Fruit fly (Drosophila melanogaster) whole organism, embryonic: ENCODE results near the gene CG14253.

ENCODE experiments used
- Atf-2 ChIP-seq: fragments of 200-800 bp; sonication (Bioruptor generic); optimal IDR thresholded peaks from 2 replicates; lab custom pipeline; 2016; ENCODE audit warnings: missing biosample characterization, missing genetic modification characterization
- Bgb ChIP-seq: fragments of 200-800 bp; sonication (Bioruptor generic); IDR thresholded peaks from 2 replicates; pipeline ENCODE4 v1.3.6; 2022; ENCODE audit warnings: missing biosample characterization, missing genetic modification characterization; ENCODE audit not compliant: partially characterized antibody
- BtbVII ChIP-seq: fragments of 200-800 bp; sonication (Bioruptor generic); optimal IDR thresholded peaks from 3 replicates; lab custom pipeline; 2017; ENCODE audit warnings: missing biosample characterization, mild to moderate bottlenecking, missing genetic modification characterization
- C15 ChIP-seq: fragments of 200-800 bp; sonication (Bioruptor generic); IDR thresholded peaks from 3 replicates; pipeline ENCODE4 v1.3.6; 2022; ENCODE audit warnings: missing biosample characterization, missing genetic modification characterization
- CG10209 ChIP-seq: fragments of 200-800 bp; sonication (Bioruptor generic); optimal IDR thresholded peaks from 3 replicates; lab custom pipeline; 2017; ENCODE audit warnings: missing biosample characterization, mild to moderate bottlenecking, missing genetic modification characterization, missing genetic modification reagents
- CG10321 ChIP-seq: fragments of 200-800 bp; sonication (Bioruptor generic); IDR thresholded peaks from 2 replicates; pipeline ENCODE4 v1.3.6; 2022; ENCODE audit warnings: missing biosample characterization, missing genetic modification characterization
- CG10979 ChIP-seq: fragments of 200-800 bp; sonication (Bioruptor generic); optimal IDR thresholded peaks from 2 replicates; lab custom pipeline; 2018; ENCODE audit warnings: missing biosample characterization, mild to moderate bottlenecking, missing genetic modification characterization, moderate library complexity
- CG11093 ChIP-seq: fragments of 200-800 bp; sonication (Bioruptor generic); IDR thresholded peaks from 3 replicates; pipeline ENCODE4 v1.3.6; 2022; ENCODE audit warnings: missing biosample characterization, missing genetic modification characterization
- CG11723 ChIP-seq: fragments of 200-800 bp; sonication (Bioruptor generic); optimal IDR thresholded peaks from 2 replicates; lab custom pipeline; 2017; ENCODE audit warnings: missing biosample characterization, mild to moderate bottlenecking, missing genetic modification characterization
- CG12219 ChIP-seq: fragments of 200-800 bp; sonication (Bioruptor generic); optimal IDR thresholded peaks from 3 replicates; lab custom pipeline; 2018; ENCODE audit warnings: missing biosample characterization, mild to moderate bottlenecking, missing genetic modification characterization
- CG13624 ChIP-seq: fragments of 200-800 bp; sonication (Bioruptor generic); optimal IDR thresholded peaks from 2 replicates; lab custom pipeline; 2016; ENCODE audit warnings: missing biosample characterization, missing genetic modification characterization
- CG14441 ChIP-seq: fragments of 200-800 bp; sonication (Bioruptor generic); IDR thresholded peaks from 2 replicates; pipeline ENCODE4 v1.3.6; 2022; ENCODE audit warnings: missing biosample characterization, missing genetic modification characterization
- CG18599 ChIP-seq: fragments of 200-800 bp; sonication (Bioruptor generic); optimal IDR thresholded peaks from 3 replicates; lab custom pipeline; 2017; ENCODE audit warnings: missing biosample characterization, missing genetic modification characterization, mild to moderate bottlenecking, moderate library complexity, missing genetic modification reagents
- CG2678 ChIP-seq: fragments of 200-800 bp; sonication (Bioruptor generic); optimal IDR thresholded peaks from 3 replicates; lab custom pipeline; 2019; ENCODE audit warnings: missing biosample characterization, mild to moderate bottlenecking, missing genetic modification characterization, moderate library complexity
- CG2712 ChIP-seq: fragments of 200-800 bp; optimal IDR thresholded peaks from 3 replicates; lab custom pipeline; 2019; ENCODE audit warnings: missing biosample characterization, mild to moderate bottlenecking, missing genetic modification characterization, moderate library complexity
- CG31224 ChIP-seq: fragments of 200-800 bp; sonication (Bioruptor generic); IDR thresholded peaks from 2 replicates; pipeline ENCODE4 v1.3.6; 2022; ENCODE audit warnings: missing biosample characterization, missing genetic modification characterization
- CG3726 ChIP-seq: fragments of 200-800 bp; sonication (Bioruptor generic); IDR thresholded peaks from 3 replicates; pipeline ENCODE4, ENCODE4 v1.3.6; 2022; ENCODE audit warnings: missing biosample characterization, missing genetic modification characterization
- CG42726 ChIP-seq: fragments of 200-800 bp; sonication (Bioruptor generic); IDR thresholded peaks from 2 replicates; pipeline ENCODE4 v1.3.6; 2022; ENCODE audit warnings: missing biosample characterization, missing genetic modification characterization; ENCODE audit not compliant: partially characterized antibody
- CG4617 ChIP-seq: fragments of 200-800 bp; sonication (Bioruptor generic); optimal IDR thresholded peaks from 3 replicates; lab custom pipeline; 2016; ENCODE audit warnings: missing biosample characterization, missing genetic modification characterization, borderline replicate concordance
- CG5245 ChIP-seq: fragments of 200-800 bp; sonication (Bioruptor generic); optimal IDR thresholded peaks from 3 replicates; lab custom pipeline; 2016; ENCODE audit warnings: missing biosample characterization, missing genetic modification characterization
- CG6813 ChIP-seq: fragments of 200-800 bp; sonication (Bioruptor generic); optimal IDR thresholded peaks from 2 replicates; lab custom pipeline; 2017; ENCODE audit warnings: missing biosample characterization, missing genetic modification characterization, mild to moderate bottlenecking, moderate library complexity, missing genetic modification reagents
- CG8478 ChIP-seq: fragments of >200 bp; optimal IDR thresholded peaks from 2 replicates; lab custom pipeline; 2018
- CG9215 ChIP-seq: fragments of 200-800 bp; sonication (Bioruptor generic); IDR thresholded peaks from 2 replicates; pipeline ENCODE4 v1.3.6; 2022; ENCODE audit warnings: missing biosample characterization, missing genetic modification characterization
- D ChIP-seq, 2 experiments: fragments of 200-800 bp in 1 of 2; fragments of >200 bp in 1 of 2; sonication (Bioruptor generic) in 1 of 2; optimal IDR thresholded peaks; 2 replicates in 1 of 2; 3 replicates in 1 of 2; lab custom pipeline; 2017; ENCODE audit warnings: mild to moderate bottlenecking in 1 of 2, missing biosample characterization in 1 of 2, missing genetic modification characterization in 1 of 2, missing genetic modification reagents in 1 of 2
- E2f1 ChIP-seq: fragments of 200-800 bp; sonication (Bioruptor generic); IDR thresholded peaks from 2 replicates; pipeline ENCODE4 v1.3.6; 2022; ENCODE audit warnings: missing biosample characterization, missing genetic modification characterization
- HLHmδ ChIP-seq: fragments of 200-800 bp; sonication (Bioruptor generic); optimal IDR thresholded peaks from 2 replicates; lab custom pipeline; 2018; ENCODE audit warnings: missing biosample characterization, mild to moderate bottlenecking, missing genetic modification characterization, moderate library complexity
- Hand ChIP-seq: fragments of 200-800 bp; sonication (Bioruptor generic); optimal IDR thresholded peaks from 2 replicates; lab custom pipeline; 2017; ENCODE audit warnings: mild to moderate bottlenecking, missing biosample characterization, missing genetic modification reagents, missing genetic modification characterization
- Meics ChIP-seq: fragments of 200-800 bp; sonication (Bioruptor generic); optimal IDR thresholded peaks from 2 replicates; lab custom pipeline; 2017; ENCODE audit warnings: missing biosample characterization, mild to moderate bottlenecking, missing genetic modification characterization
- Oaz ChIP-seq: fragments of 200-800 bp; sonication (Bioruptor generic); IDR thresholded peaks from 2 replicates; pipeline ENCODE4 v1.3.6; 2022; ENCODE audit warnings: missing biosample characterization, missing genetic modification characterization
- Optix ChIP-seq: fragments of 200-800 bp; sonication (Bioruptor generic); IDR thresholded peaks from 3 replicates; pipeline ENCODE4 v1.3.6; 2022; ENCODE audit warnings: missing biosample characterization, missing genetic modification characterization
- Sox100B ChIP-seq: fragments of 200-800 bp; sonication (Bioruptor generic); optimal IDR thresholded peaks from 3 replicates; lab custom pipeline; 2018; ENCODE audit warnings: missing biosample characterization, mild to moderate bottlenecking, missing genetic modification characterization
- Sry-δ ChIP-seq: fragments of 200-800 bp; sonication (Bioruptor generic); optimal IDR thresholded peaks from 2 replicates; lab custom pipeline; 2016; ENCODE audit warnings: missing biosample characterization, missing genetic modification characterization
- Trl ChIP-seq, 3 experiments: fragments of >200 bp in 2 of 3; fragments of 200-800 bp in 1 of 3; sonication (Bioruptor generic) in 1 of 3; optimal IDR thresholded peaks; 2 replicates in 1 of 3; 3 replicates in 2 of 3; lab custom pipeline; 2016 to 2017; ENCODE audit warnings: missing biosample characterization in 1 of 3, missing genetic modification characterization in 1 of 3
- ash1 ChIP-seq: fragments of 200-800 bp; sonication (Bioruptor generic); optimal IDR thresholded peaks from 2 replicates; lab custom pipeline; 2018; ENCODE audit warnings: missing biosample characterization, mild to moderate bottlenecking, missing genetic modification characterization
- br ChIP-seq: fragments of >200 bp; optimal IDR thresholded peaks from 2 replicates; lab custom pipeline; 2017
- cato ChIP-seq: fragments of 200-800 bp; sonication (Bioruptor generic); optimal IDR thresholded peaks from 2 replicates; lab custom pipeline; 2016; ENCODE audit warnings: missing biosample characterization, missing genetic modification characterization, borderline replicate concordance
- da ChIP-seq: fragments of 200-800 bp; sonication (Bioruptor generic); optimal IDR thresholded peaks from 2 replicates; lab custom pipeline; 2016; ENCODE audit warnings: missing biosample characterization, missing genetic modification characterization
- dm ChIP-seq: fragments of 200-800 bp; sonication (Bioruptor generic); optimal IDR thresholded peaks from 3 replicates; lab custom pipeline; 2016; ENCODE audit warnings: missing biosample characterization, missing genetic modification characterization
- exex ChIP-seq: fragments of 200-800 bp; sonication (Bioruptor generic); optimal IDR thresholded peaks from 4 replicates; lab custom pipeline; 2018; ENCODE audit warnings: missing biosample characterization, mild to moderate bottlenecking, missing genetic modification characterization, moderate library complexity
- lab ChIP-seq: fragments of 200-800 bp; sonication (Bioruptor generic); optimal IDR thresholded peaks from 3 replicates; lab custom pipeline; 2017; ENCODE audit warnings: missing biosample characterization, missing genetic modification characterization, mild to moderate bottlenecking, moderate library complexity, missing genetic modification reagents
- otp ChIP-seq: fragments of 200-800 bp; sonication (Bioruptor generic); IDR thresholded peaks from 3 replicates; pipeline ENCODE4, ENCODE4 v1.3.6; 2022; ENCODE audit warnings: missing biosample characterization, missing genetic modification characterization
- peb ChIP-seq: fragments of 200-800 bp; sonication (Bioruptor generic); IDR thresholded peaks from 2 replicates; pipeline ENCODE4 v1.3.6; 2022; ENCODE audit warnings: missing biosample characterization, missing genetic modification characterization
- pnt ChIP-seq: fragments of 200-800 bp; sonication (Bioruptor generic); optimal IDR thresholded peaks from 3 replicates; lab custom pipeline; 2016; ENCODE audit warnings: missing biosample characterization, missing genetic modification characterization
- row ChIP-seq: fragments of 200-800 bp; sonication (Bioruptor generic); IDR thresholded peaks from 3 replicates; pipeline ENCODE4 v1.3.6; 2022; ENCODE audit warnings: missing biosample characterization, missing genetic modification characterization
- stwl ChIP-seq: fragments of 200-800 bp; sonication (Bioruptor generic); optimal IDR thresholded peaks from 3 replicates; lab custom pipeline; 2018; ENCODE audit warnings: missing biosample characterization, mild to moderate bottlenecking, missing genetic modification characterization, moderate library complexity
- twi ChIP-seq: fragments of 200-800 bp; optimal IDR thresholded peaks from 2 replicates; lab custom pipeline; 2019; ENCODE audit warnings: missing biosample characterization, mild to moderate bottlenecking, missing genetic modification characterization, moderate library complexity
- usp ChIP-seq: fragments of >200 bp; optimal IDR thresholded peaks from 2 replicates; lab custom pipeline; 2017; ENCODE audit warnings: missing biosample characterization, missing genetic modification characterization
- wdn ChIP-seq: fragments of 200-800 bp; sonication (Bioruptor generic); IDR thresholded peaks from 2 replicates; pipeline ENCODE4 v1.3.6; 2022; ENCODE audit warnings: missing biosample characterization, missing genetic modification characterization

The CG14253 gene

DNA sequence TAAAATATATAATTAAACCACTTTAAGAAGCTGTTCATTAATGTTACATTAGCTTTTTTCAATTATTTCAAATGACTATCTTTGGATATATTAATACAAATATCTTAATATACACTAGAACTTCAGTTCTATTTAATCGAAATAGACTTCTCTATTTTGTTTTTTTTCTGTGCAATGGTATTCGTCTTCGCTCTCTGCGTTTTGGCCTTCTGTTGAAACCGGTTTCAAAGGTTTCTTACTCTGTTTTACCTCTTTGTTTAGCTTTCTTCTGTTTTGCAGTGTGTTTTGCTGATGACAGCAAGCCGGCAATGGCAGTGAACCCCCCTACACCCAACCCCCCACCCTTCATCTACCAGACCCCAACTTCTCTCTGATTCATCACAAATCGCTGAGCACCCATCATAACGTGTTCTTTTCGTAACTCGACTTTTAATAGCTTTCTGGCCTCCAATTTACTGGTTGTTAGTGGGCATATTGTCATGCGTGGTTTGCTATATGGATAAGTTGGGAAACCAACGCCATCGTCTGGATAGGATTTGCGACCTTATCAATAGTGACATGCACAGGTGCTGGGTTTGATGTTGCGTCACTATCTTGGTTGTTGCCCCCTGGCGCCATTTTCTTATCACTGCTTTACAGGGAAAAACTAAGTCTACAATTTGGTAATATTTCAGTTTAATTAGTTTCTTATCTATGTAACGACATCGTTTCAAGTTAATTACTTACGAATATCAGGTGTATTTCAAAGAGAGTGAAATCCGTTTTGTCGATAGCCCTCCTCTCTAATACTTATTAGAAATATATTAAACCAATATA is 9.3 kb upstream of the CG14253 start (continued):
- TF ChIP-seq stwl (tag; lab: Kevin White, UChicago) (no peak), dm (GFP tag; lab: Kevin White, UChicago) (no peak), BtbVII (GFP tag; lab: Kevin White, UChicago) (no peak), otp (GFP tag; lab: Robert Waterston, UW) (no peak), Optix (no peak), exex (tag; lab: Kevin White, UChicago) (peak; percentile 87), CG10209 (GFP tag; lab: Kevin White, UChicago) (no peak), CG11093 (no peak), CG10321 (no peak), CG18599 (GFP tag; lab: Kevin White, UChicago) (no peak), usp (no peak), Sry-δ (GFP tag; lab: Kevin White, UChicago) (no peak), D (optimal IDR thresholded peaks at IDR 0.05; lab: Kevin White, UChicago) (no peak), D (GFP tag; optimal IDR thresholded peaks at IDR 0.05; lab: Kevin White, UChicago) (no peak), twi (tag; lab: Kevin White, UChicago) (no peak), CG11723 (GFP tag; lab: Kevin White, UChicago) (no peak), CG8478 (no peak), C15 (GFP tag; lab: Robert Waterston, UW) (no peak), Trl (optimal IDR thresholded peaks at IDR 0.05; lab: Kevin White, UChicago) (no peak), Trl (GFP tag; optimal IDR thresholded peaks at IDR 0.05; lab: Kevin White, UChicago) (no peak), CG4617 (GFP tag; lab: Kevin White, UChicago) (no peak), CG10979 (tag; lab: Kevin White, UChicago) (peak; percentile 13), peb (GFP tag; lab: Robert Waterston, UW) (no peak), br (lab: Kevin White, UChicago) (no peak)

DNA sequence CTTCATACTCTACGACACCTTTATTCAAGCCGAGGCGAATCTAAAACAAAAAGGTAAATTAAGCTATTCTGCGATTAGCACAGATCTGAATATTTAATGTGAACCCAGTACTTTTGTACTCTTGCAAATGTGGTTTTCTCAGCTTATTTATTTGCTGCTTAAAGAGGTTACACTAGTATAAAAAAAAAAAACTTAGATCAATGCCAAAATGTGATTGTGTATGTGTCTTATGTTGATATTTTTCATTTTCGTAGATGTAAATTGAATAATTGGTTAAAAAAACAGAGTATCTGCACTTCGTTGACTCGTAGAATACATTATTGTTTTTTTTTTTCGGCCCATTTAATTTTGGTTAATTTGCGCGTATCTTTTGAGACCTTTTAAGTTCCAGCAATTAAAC is 8.6 kb upstream of the CG14253 start:
- peak; percentile 3 for TF ChIP-seq CG13624
- TF ChIP-seq CG12219: no peak
- 0 out of 2 replicates have a peak, but pooled peaks have one; percentile 17 for TF ChIP-seq E2f1 (GFP tag; lab: Robert Waterston, UW)
- TF ChIP-seq CG6813 (GFP tag; lab: Kevin White, UChicago): no peak
- TF ChIP-seq CG14441: 0 out of 2 replicates have a peak, but pooled peaks have one; percentile 13
- no peak for TF ChIP-seq Sox100B
- no peak for TF ChIP-seq CG2712 (tag; lab: Kevin White, UChicago)
- TF ChIP-seq CG31224 (GFP tag; lab: Robert Waterston, UW): 0 out of 2 replicates have a peak, but pooled peaks have one; percentile 5
- no peak for TF ChIP-seq CG5245 (GFP tag; lab: Kevin White, UChicago)
- no peak for TF ChIP-seq HLHmδ (GFP tag; lab: Kevin White, UChicago)
- TF ChIP-seq CG10979 (tag; lab: Kevin White, UChicago): no peak
- TF ChIP-seq lab (GFP tag; lab: Kevin White, UChicago): peak; percentile 30
- TF ChIP-seq row: peak; percentile 69; the same call in 2 of the 3 replicates
- no peak for TF ChIP-seq CG3726 (GFP tag; lab: Robert Waterston, UW)
- TF ChIP-seq Hand (GFP tag; lab: Kevin White, UChicago): no peak
- no peak for TF ChIP-seq pnt (GFP tag; lab: Kevin White, UChicago)
- no peak for TF ChIP-seq da
- TF ChIP-seq CG11723 (GFP tag; lab: Kevin White, UChicago): no peak
- TF ChIP-seq Bgb (GFP tag; lab: Robert Waterston, UW): no peak
- TF ChIP-seq Oaz: no peak
- peak; percentile 37 for TF ChIP-seq Meics
- no peak for TF ChIP-seq wdn (GFP tag; lab: Robert Waterston, UW)
- no peak for TF ChIP-seq ash1
- no peak for TF ChIP-seq cato (GFP tag; lab: Kevin White, UChicago)
- peak; percentile 47 for TF ChIP-seq CG2678
- no peak for TF ChIP-seq CG42726
- no peak for TF ChIP-seq Atf-2 (GFP tag; lab: Kevin White, UChicago)
- no peak for TF ChIP-seq CG9215 (GFP tag; lab: Robert Waterston, UW)
